Fruit fly (Drosophila melanogaster) whole organism, embryonic: ENCODE data around the gene CG31183.

Source experiments
- Blimp-1 ChIP-seq: fragments of 200-800 bp; sonication (Bioruptor generic); optimal IDR thresholded peaks from 3 replicates; lab custom pipeline; 2018; ENCODE audit warnings: missing biosample characterization, missing genetic modification characterization, mild to moderate bottlenecking, moderate library complexity, missing genetic modification reagents
- CTCF ChIP-seq: fragments of 200-800 bp; sonication (Bioruptor generic); optimal IDR thresholded peaks from 2 replicates; lab custom pipeline; 2017; ENCODE audit warnings: missing biosample characterization, mild to moderate bottlenecking, missing genetic modification characterization, moderate library complexity
- HLHmδ ChIP-seq: fragments of 200-800 bp; sonication (Bioruptor generic); optimal IDR thresholded peaks from 2 replicates; lab custom pipeline; 2018; ENCODE audit warnings: missing biosample characterization, mild to moderate bottlenecking, missing genetic modification characterization, moderate library complexity
- lbe ChIP-seq: fragments of 200-800 bp; sonication (Bioruptor generic); optimal IDR thresholded peaks from 2 replicates; lab custom pipeline; 2016; ENCODE audit warnings: missing biosample characterization, mild to moderate bottlenecking, missing genetic modification characterization
- sim ChIP-seq: fragments of 200-800 bp; sonication (Bioruptor generic); IDR thresholded peaks from 2 replicates; pipeline ENCODE4 v1.3.6; 2022; ENCODE audit warnings: missing biosample characterization, missing genetic modification characterization
- tap ChIP-seq: fragments of 200-800 bp; optimal IDR thresholded peaks from 3 replicates; lab custom pipeline; 2019; ENCODE audit warnings: missing biosample characterization, mild to moderate bottlenecking, missing genetic modification characterization, moderate library complexity

dm6 chr3R:15857189-15857767, 18.5 kb downstream of the CG31183 start, which contains the start of gene Hmt-1:
- TF ChIP-seq tap (tag; lab: Kevin White, UChicago) (no peak), CTCF (GFP tag; lab: Kevin White, UChicago) (no peak), HLHmδ (GFP tag; lab: Kevin White, UChicago) (no peak), sim (no peak), lbe (GFP tag; lab: Kevin White, UChicago) (no peak), Blimp-1 (GFP tag; lab: Kevin White, UChicago) (no peak)
